Worm (Caenorhabditis elegans): ENCODE measurements around the gene F37B12.1.

DNA sequence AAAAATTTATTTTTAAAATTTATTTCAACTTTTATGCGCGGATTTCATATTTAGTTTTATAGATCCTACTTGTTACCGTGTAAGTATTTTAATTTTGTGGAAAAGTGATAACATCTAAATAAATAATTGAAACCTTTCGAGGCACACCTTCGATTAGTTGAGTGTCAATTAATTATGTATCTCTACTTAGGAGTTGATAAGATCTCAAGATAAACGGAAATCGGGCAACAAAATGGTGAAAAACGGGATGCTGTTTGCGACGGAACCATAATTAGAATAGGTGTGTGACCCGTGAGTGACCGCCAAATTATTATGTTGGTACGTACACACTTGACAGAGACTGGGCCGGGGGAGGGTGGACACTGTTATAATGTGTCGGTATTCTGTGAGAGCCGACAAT is 2.7 kb downstream of the F37B12.1 start:
- TF ChIP-seq pha-4 (tag; optimal IDR thresholded peaks at IDR 0.05): no peak
- no peak for TF ChIP-seq unc-39 (tag; optimal IDR thresholded peaks at IDR 0.05)
- TF ChIP-seq unc-62 (GFP tag; optimal IDR thresholded peaks at IDR 0.05): no peak
- TF ChIP-seq elt-3 (tag; optimal IDR thresholded peaks at IDR 0.05): no peak
- no peak for TF ChIP-seq tbx-8 (GFP tag; optimal IDR thresholded peaks at IDR 0.05)
- no peak for TF ChIP-seq ces-1 (GFP tag; optimal IDR thresholded peaks at IDR 0.05)
- TF ChIP-seq blmp-1 (tag; optimal IDR thresholded peaks at IDR 0.05): no peak
- TF ChIP-seq hlh-1 (tag; optimal IDR thresholded peaks at IDR 0.05): no peak
- TF ChIP-seq sptf-1 (tag; optimal IDR thresholded peaks at IDR 0.05): no peak
- TF ChIP-seq lin-13 (tag; optimal IDR thresholded peaks at IDR 0.05): no peak
- no peak for TF ChIP-seq elt-1 (tag; optimal IDR thresholded peaks at IDR 0.05; ENCODE audit: borderline replicate concordance, insufficient read depth)
